Fruit fly (Drosophila melanogaster) whole organism, embryonic: Measurements from ENCODE around the gene SP555.

Experiments used
- CG10209 ChIP-seq: fragments of 200-800 bp; sonication (Bioruptor generic); optimal IDR thresholded peaks from 3 replicates; lab custom pipeline; 2017; ENCODE audit warnings: missing biosample characterization, mild to moderate bottlenecking, missing genetic modification characterization, missing genetic modification reagents
- CG10274 ChIP-seq: fragments of 200-800 bp; sonication (Bioruptor generic); optimal IDR thresholded peaks from 3 replicates; lab custom pipeline; 2017; ENCODE audit warnings: missing biosample characterization, mild to moderate bottlenecking, missing genetic modification characterization
- CG10979 ChIP-seq: fragments of 200-800 bp; sonication (Bioruptor generic); optimal IDR thresholded peaks from 2 replicates; lab custom pipeline; 2018; ENCODE audit warnings: missing biosample characterization, mild to moderate bottlenecking, missing genetic modification characterization, moderate library complexity
- CG12391 ChIP-seq: fragments of 200-800 bp; sonication (Bioruptor generic); optimal IDR thresholded peaks from 3 replicates; lab custom pipeline; 2018; ENCODE audit warnings: missing biosample characterization, mild to moderate bottlenecking, missing genetic modification characterization, moderate library complexity
- CG12744 ChIP-seq: fragments of 200-800 bp; sonication (Bioruptor generic); optimal IDR thresholded peaks from 2 replicates; lab custom pipeline; 2016; ENCODE audit warnings: missing biosample characterization, missing genetic modification characterization
- CG13287 ChIP-seq: fragments of 200-800 bp; sonication (Bioruptor generic); IDR thresholded peaks from 2 replicates; pipeline ENCODE4 v1.3.6; 2022; ENCODE audit warnings: missing biosample characterization, missing genetic modification characterization; ENCODE audit not compliant: partially characterized antibody
- CG13296 ChIP-seq: fragments of 200-800 bp; sonication (Bioruptor generic); optimal IDR thresholded peaks from 3 replicates; lab custom pipeline; 2018; ENCODE audit warnings: missing biosample characterization, mild to moderate bottlenecking, missing genetic modification characterization
- CG13775 ChIP-seq: fragments of 200-800 bp; sonication (Bioruptor generic); optimal IDR thresholded peaks from 3 replicates; lab custom pipeline; 2017; ENCODE audit warnings: missing biosample characterization, mild to moderate bottlenecking, missing genetic modification characterization
- CG14441 ChIP-seq: fragments of 200-800 bp; sonication (Bioruptor generic); IDR thresholded peaks from 2 replicates; pipeline ENCODE4 v1.3.6; 2022; ENCODE audit warnings: missing biosample characterization, missing genetic modification characterization
- CG16779 ChIP-seq: fragments of 200-800 bp; sonication (Bioruptor generic); IDR thresholded peaks from 2 replicates; pipeline ENCODE4 v1.3.6; 2022; ENCODE audit warnings: missing biosample characterization, missing genetic modification characterization
- CG17568 ChIP-seq: fragments of 200-800 bp; sonication (Bioruptor generic); optimal IDR thresholded peaks from 2 replicates; lab custom pipeline; 2018; ENCODE audit warnings: missing biosample characterization, mild to moderate bottlenecking, missing genetic modification characterization, moderate library complexity
- CG17829 ChIP-seq: fragments of 200-800 bp; optimal IDR thresholded peaks from 2 replicates; lab custom pipeline; 2019; ENCODE audit warnings: missing biosample characterization, mild to moderate bottlenecking, missing genetic modification characterization, moderate library complexity
- CG2129 ChIP-seq: fragments of 200-800 bp; sonication (Bioruptor generic); IDR thresholded peaks from 2 replicates; pipeline ENCODE4 v1.3.6; 2022; ENCODE audit warnings: missing biosample characterization, missing genetic modification characterization; ENCODE audit not compliant: partially characterized antibody
- CG3281 ChIP-seq: fragments of 200-800 bp; sonication (Bioruptor generic); optimal IDR thresholded peaks from 3 replicates; lab custom pipeline; 2017; ENCODE audit warnings: missing biosample characterization, mild to moderate bottlenecking, missing genetic modification characterization
- CG34376 ChIP-seq: fragments of 200-800 bp; sonication (Bioruptor generic); optimal IDR thresholded peaks from 2 replicates; lab custom pipeline; 2018; ENCODE audit warnings: missing biosample characterization, mild to moderate bottlenecking, missing genetic modification characterization
- CG3847 ChIP-seq: fragments of 200-800 bp; sonication (Bioruptor generic); IDR thresholded peaks from 2 replicates; pipeline ENCODE4 v1.3.6; 2022; ENCODE audit warnings: missing biosample characterization, missing genetic modification characterization
- CG4360 ChIP-seq: fragments of 200-800 bp; sonication (Bioruptor generic); IDR thresholded peaks from 2 replicates; pipeline ENCODE4 v1.3.6; 2022; ENCODE audit warnings: missing biosample characterization, missing genetic modification characterization
- CG6765 ChIP-seq: fragments of 200-800 bp; sonication (Bioruptor generic); optimal IDR thresholded peaks from 3 replicates; lab custom pipeline; 2017; ENCODE audit warnings: missing biosample characterization, mild to moderate bottlenecking, missing genetic modification characterization
- CG7786 ChIP-seq: fragments of 200-800 bp; sonication (Bioruptor generic); optimal IDR thresholded peaks from 2 replicates; lab custom pipeline; 2016; ENCODE audit warnings: missing biosample characterization, missing genetic modification characterization
- CG8290 ChIP-seq, 3 experiments: fragments of 200-800 bp; sonication (Bioruptor generic); optimal IDR thresholded peaks; 2 replicates each; lab custom pipeline; 2016 to 2019; ENCODE audit warnings: missing biosample characterization in 3 of 3, missing genetic modification characterization in 3 of 3, mild to moderate bottlenecking in 2 of 3, moderate library complexity in 1 of 3
- CkIIα-i1 ChIP-seq: fragments of 200-800 bp; sonication (Bioruptor generic); IDR thresholded peaks from 2 replicates; pipeline ENCODE4 v1.3.6; 2022; ENCODE audit warnings: missing biosample characterization, missing genetic modification characterization
- Eip74EF ChIP-seq, 2 experiments: fragments of 200-800 bp in 1 of 2; fragments of >200 bp in 1 of 2; sonication (Bioruptor generic) in 1 of 2; optimal IDR thresholded peaks; 2 replicates each; lab custom pipeline; 2017 to 2019; ENCODE audit warnings: missing biosample characterization in 2 of 2, missing genetic modification characterization in 2 of 2, mild to moderate bottlenecking in 1 of 2, moderate library complexity in 1 of 2
- GATAe ChIP-seq: fragments of 200-800 bp; sonication (Bioruptor generic); conservative IDR thresholded peaks from 2 replicates; pipeline ENCODE4 v1.3.6; 2022; ENCODE audit warnings: missing biosample characterization, missing genetic modification characterization
- Gsc ChIP-seq: fragments of 200-800 bp; sonication (Bioruptor generic); IDR thresholded peaks from 2 replicates; pipeline ENCODE4 v1.3.6; 2022; ENCODE audit warnings: missing biosample characterization, missing genetic modification characterization
- Gug ChIP-seq: fragments of 200-800 bp; sonication (Bioruptor generic); IDR thresholded peaks from 4 replicates; pipeline ENCODE4 v1.3.6; 2022; ENCODE audit warnings: missing biosample characterization, missing genetic modification characterization
- H2.0 ChIP-seq: fragments of 200-800 bp; sonication (Bioruptor generic); IDR thresholded peaks from 2 replicates; pipeline ENCODE4 v1.3.6; 2022; ENCODE audit warnings: missing biosample characterization, missing genetic modification characterization
- Hmx ChIP-seq: fragments of 200-800 bp; sonication (Bioruptor generic); optimal IDR thresholded peaks from 2 replicates; lab custom pipeline; 2016; ENCODE audit warnings: missing biosample characterization, missing genetic modification characterization
- Mad ChIP-seq: fragments of 200-800 bp; sonication (Bioruptor generic); optimal IDR thresholded peaks from 2 replicates; lab custom pipeline; 2016; ENCODE audit warnings: missing biosample characterization, missing genetic modification characterization
- NC2β ChIP-seq: fragments of 200-800 bp; sonication (Bioruptor generic); optimal IDR thresholded peaks from 2 replicates; lab custom pipeline; 2016; ENCODE audit warnings: missing biosample characterization, missing genetic modification characterization
- NFAT ChIP-seq: fragments of 200-800 bp; sonication (Bioruptor generic); IDR thresholded peaks from 2 replicates; pipeline ENCODE4 v1.3.6; 2022; ENCODE audit warnings: missing biosample characterization, missing genetic modification characterization
- Nf-YA ChIP-seq: fragments of 200-800 bp; sonication (Bioruptor generic); IDR thresholded peaks from 2 replicates; pipeline ENCODE4 v1.3.6; 2022; ENCODE audit warnings: missing biosample characterization, missing genetic modification characterization
- Ptx1 ChIP-seq: fragments of 200-800 bp; sonication (Bioruptor generic); IDR thresholded peaks from 2 replicates; pipeline ENCODE4 v1.3.6; 2022; ENCODE audit warnings: missing biosample characterization, missing genetic modification characterization
- Ravus ChIP-seq: fragments of 200-800 bp; sonication (Bioruptor generic); IDR thresholded peaks from 2 replicates; pipeline ENCODE4 v1.3.6; 2022; ENCODE audit warnings: missing biosample characterization, missing genetic modification characterization
- bab2 ChIP-seq: fragments of 200-800 bp; sonication (Bioruptor generic); optimal IDR thresholded peaks from 2 replicates; lab custom pipeline; 2016; ENCODE audit warnings: missing biosample characterization, missing genetic modification characterization
- esg ChIP-seq: fragments of 200-800 bp; sonication (Bioruptor generic); conservative IDR thresholded peaks from 2 replicates; pipeline ENCODE4 v1.3.6; 2022; ENCODE audit warnings: missing biosample characterization, missing genetic modification characterization
- grau ChIP-seq: fragments of 200-800 bp; optimal IDR thresholded peaks from 3 replicates; lab custom pipeline; 2019; ENCODE audit warnings: missing biosample characterization, mild to moderate bottlenecking, missing genetic modification characterization, moderate library complexity
- h ChIP-seq: fragments of >200 bp; optimal IDR thresholded peaks from 2 replicates; lab custom pipeline; 2017
- ken ChIP-seq: fragments of 200-800 bp; sonication (Bioruptor generic); IDR thresholded peaks from 3 replicates; pipeline ENCODE4 v1.3.6; 2022; ENCODE audit warnings: missing biosample characterization, missing genetic modification characterization
- knrl ChIP-seq: fragments of 200-800 bp; sonication (Bioruptor generic); IDR thresholded peaks from 3 replicates; pipeline ENCODE4 v1.3.6; 2022; ENCODE audit warnings: missing biosample characterization, missing genetic modification characterization; ENCODE audit not compliant: partially characterized antibody
- lab ChIP-seq: fragments of 200-800 bp; sonication (Bioruptor generic); optimal IDR thresholded peaks from 3 replicates; lab custom pipeline; 2017; ENCODE audit warnings: missing biosample characterization, missing genetic modification characterization, mild to moderate bottlenecking, moderate library complexity, missing genetic modification reagents
- lilli ChIP-seq: fragments of 200-800 bp; sonication (Bioruptor generic); optimal IDR thresholded peaks from 3 replicates; lab custom pipeline; 2016; ENCODE audit warnings: missing biosample characterization, missing genetic modification characterization
- nau ChIP-seq: fragments of 200-800 bp; sonication (Bioruptor generic); optimal IDR thresholded peaks from 3 replicates; lab custom pipeline; 2017; ENCODE audit warnings: missing biosample characterization, mild to moderate bottlenecking, missing genetic modification characterization, missing genetic modification reagents
- nerfin-1 ChIP-seq: fragments of 200-800 bp; sonication (Bioruptor generic); optimal IDR thresholded peaks from 3 replicates; lab custom pipeline; 2019; ENCODE audit warnings: missing biosample characterization, mild to moderate bottlenecking, missing genetic modification characterization, moderate library complexity
- pita ChIP-seq: fragments of 200-800 bp; sonication (Bioruptor generic); optimal IDR thresholded peaks from 2 replicates; lab custom pipeline; 2017; ENCODE audit warnings: missing biosample characterization, mild to moderate bottlenecking, missing genetic modification characterization
- pum ChIP-seq: fragments of 200-800 bp; sonication (Bioruptor generic); optimal IDR thresholded peaks from 2 replicates; lab custom pipeline; 2016; ENCODE audit warnings: missing biosample characterization, missing genetic modification characterization
- scrt ChIP-seq: fragments of 200-800 bp; sonication (Bioruptor generic); optimal IDR thresholded peaks from 2 replicates; lab custom pipeline; 2018; ENCODE audit warnings: missing biosample characterization, mild to moderate bottlenecking, missing genetic modification characterization, moderate library complexity
- tna ChIP-seq: fragments of 200-800 bp; sonication (Bioruptor generic); IDR thresholded peaks from 2 replicates; pipeline ENCODE4 v1.3.6; 2022; ENCODE audit warnings: missing biosample characterization, missing genetic modification characterization; ENCODE audit not compliant: partially characterized antibody
- tx ChIP-seq: fragments of 200-800 bp; sonication (Bioruptor generic); optimal IDR thresholded peaks from 2 replicates; lab custom pipeline; 2016; ENCODE audit warnings: missing biosample characterization, missing genetic modification characterization
- wek ChIP-seq: fragments of 200-800 bp; sonication (Bioruptor generic); optimal IDR thresholded peaks from 3 replicates; lab custom pipeline; 2018; ENCODE audit warnings: missing biosample characterization, mild to moderate bottlenecking, missing genetic modification characterization, moderate library complexity

The SP555 gene

dm6 chr2L:5060952-5061478 lies 23.5 kb downstream of the SP555 start (continued):
- TF ChIP-seq ken (GFP tag; lab: Robert Waterston, UW) (no peak), CG6765 (GFP tag; lab: Kevin White, UChicago) (peak; percentile 74), wek (GFP tag; lab: Kevin White, UChicago) (peak; percentile 37), tna (GFP tag; lab: Robert Waterston, UW) (no peak), Gug (GFP tag; lab: Robert Waterston, UW) (no peak), Ravus (GFP tag; lab: Robert Waterston, UW) (peak; percentile 18), esg (GFP tag; lab: Robert Waterston, UW) (peak; percentile 70), GATAe (no peak; the same call in 1 of the 2 replicates), CG13287 (GFP tag; lab: Robert Waterston, UW) (0 out of 2 replicates have a peak, but pooled peaks have one; percentile 7), nerfin-1 (peak; percentile 0), CG4360 (GFP tag; lab: Robert Waterston, UW) (peak; percentile 33; the same call in 1 of the 2 replicates), CG8290 (GFP tag; optimal IDR thresholded peaks at IDR 0.05; lab: Kevin White, UChicago) (peak; percentile 17), CG8290 (tag; optimal IDR thresholded peaks at IDR 0.05; lab: Kevin White, UChicago) (peak in 1 of 2 experiments; percentile 49), lab (peak; percentile 91), CG12744 (GFP tag; lab: Kevin White, UChicago) (peak; percentile 41), CkIIα-i1 (GFP tag; lab: Robert Waterston, UW) (no peak), nau (GFP tag; lab: Kevin White, UChicago) (peak; percentile 81), CG34376 (GFP tag; lab: Kevin White, UChicago) (peak; percentile 77), CG10979 (tag; lab: Kevin White, UChicago) (peak; percentile 66), CG17568 (GFP tag; lab: Kevin White, UChicago) (peak; percentile 7), CG13296 (GFP tag; lab: Kevin White, UChicago) (peak; percentile 71), H2.0 (GFP tag; lab: Robert Waterston, UW) (peak; percentile 49; the same call in 1 of the 2 replicates), Ptx1 (GFP tag; lab: Robert Waterston, UW) (peak; percentile 73), Eip74EF (GFP tag; optimal IDR thresholded peaks at IDR 0.05; lab: Kevin White, UChicago) (peak in 1 of 2 experiments; percentile 53), lilli (GFP tag; lab: Kevin White, UChicago) (peak; percentile 88), CG2129 (no peak), pita (GFP tag; lab: Kevin White, UChicago) (no peak), CG12391 (tag; lab: Kevin White, UChicago) (peak; percentile 65), NFAT (peak; percentile 31; the same call in 1 of the 2 replicates), Hmx (GFP tag; lab: Kevin White, UChicago) (peak; percentile 57), CG17829 (tag; lab: Kevin White, UChicago) (peak; percentile 30), scrt (GFP tag; lab: Kevin White, UChicago) (peak; percentile 67), Gsc (no peak), knrl (GFP tag; lab: Robert Waterston, UW) (no peak), CG3847 (GFP tag; lab: Robert Waterston, UW) (peak; percentile 41; the same call in 1 of the 2 replicates), Nf-YA (GFP tag; lab: Robert Waterston, UW) (no peak), CG7786 (GFP tag; lab: Kevin White, UChicago) (peak; percentile 51), pum (GFP tag; lab: Kevin White, UChicago) (peak; percentile 80), NC2β (GFP tag; lab: Kevin White, UChicago) (peak; percentile 28), CG14441 (GFP tag; lab: Robert Waterston, UW) (peak; percentile 42; the same call in 1 of the 2 replicates), CG10274 (GFP tag; lab: Kevin White, UChicago) (peak; percentile 15), CG16779 (GFP tag; lab: Robert Waterston, UW) (no peak), h (lab: Kevin White, UChicago) (no peak), CG13775 (peak; percentile 35), CG10209 (GFP tag; lab: Kevin White, UChicago) (peak; percentile 66), tx (GFP tag; lab: Kevin White, UChicago) (no peak), Mad (GFP tag; lab: Kevin White, UChicago) (no peak), bab2 (GFP tag; lab: Kevin White, UChicago) (peak; percentile 56), grau (tag; lab: Kevin White, UChicago) (peak; percentile 61), CG3281 (GFP tag; lab: Kevin White, UChicago) (peak; percentile 80)
